Worm (Caenorhabditis elegans) whole organism, midembryonic: ENCODE results near the gene W08E12.5.

Source experiments
- flt-1 ChIP-seq: fragments of 200-800 bp; sonication (Bioruptor generic); IDR thresholded peaks from 2 replicates; pipeline ENCODE4 v1.3.6; 2022; ENCODE audit warnings: missing genetic modification characterization, missing compliant biosample characterization
- ztf-29 ChIP-seq: fragments of 200-800 bp; sonication (Bioruptor generic); IDR thresholded peaks from 2 replicates; pipeline ENCODE4 v1.3.6; 2022; ENCODE audit warnings: missing genetic modification reagents, missing genetic modification characterization, missing compliant biosample characterization

DNA sequence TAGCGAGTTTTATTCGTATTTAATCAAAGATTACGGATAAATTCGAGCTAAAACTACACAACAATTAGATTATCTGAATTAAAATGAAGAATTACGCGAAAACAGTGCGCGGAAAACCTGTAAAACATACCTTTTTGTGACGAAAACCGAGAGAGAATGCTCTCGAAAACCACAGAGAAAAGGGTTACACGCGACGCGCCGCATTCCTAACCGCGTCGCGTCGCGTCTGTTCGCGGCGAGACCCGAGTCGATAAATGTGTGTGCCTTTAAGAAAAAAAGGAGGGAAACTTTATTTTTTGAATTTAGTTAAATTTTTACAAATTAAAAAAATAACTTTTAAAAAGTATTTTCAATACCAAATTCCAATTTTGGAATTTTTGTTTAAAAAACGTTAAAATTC is 38.1 kb downstream of the W08E12.5 start, which contains the start of gene hrpa-1:
- no peak for TF ChIP-seq ztf-29 (GFP tag; lab: Robert Waterston, UW)
- TF ChIP-seq flt-1 = no peak
